Fruit fly (Drosophila melanogaster) S2 (cell line): ENCODE measurements around the gene r-l.

Source experiments
- CG8478 ChIP-seq: fragments of >200 bp; optimal IDR thresholded peaks from 2 replicates; lab custom pipeline; 2018
- CTCF ChIP-seq, 2 experiments: fragments of >200 bp; optimal IDR thresholded peaks; 2 replicates each; lab custom pipeline; 2018

The r-l gene

DNA sequence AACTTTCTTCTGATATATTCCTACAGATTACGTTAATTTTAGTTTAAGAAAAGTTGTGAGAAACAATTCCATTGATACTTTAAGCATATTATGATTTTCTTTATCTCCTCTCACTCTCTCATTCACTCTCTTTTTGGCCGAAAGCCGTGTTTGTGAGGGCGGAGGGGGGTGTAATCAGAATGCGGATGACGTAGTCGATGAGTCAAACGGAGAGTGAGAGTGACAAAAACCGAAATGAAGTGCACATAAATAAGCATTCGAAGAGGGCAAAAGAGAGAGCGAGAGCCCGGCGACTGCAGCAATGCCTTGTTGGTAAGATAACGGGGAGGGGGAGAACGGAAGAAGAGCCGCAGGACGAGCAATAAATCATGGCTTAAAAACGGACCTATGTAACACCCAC is 21.2 kb upstream of the r-l start:
- no peak for TF ChIP-seq CTCF (optimal IDR thresholded peaks at IDR 0.05; lab: Kevin White, UChicago)
- TF ChIP-seq CG8478 (lab: Kevin White, UChicago) = no peak

DNA sequence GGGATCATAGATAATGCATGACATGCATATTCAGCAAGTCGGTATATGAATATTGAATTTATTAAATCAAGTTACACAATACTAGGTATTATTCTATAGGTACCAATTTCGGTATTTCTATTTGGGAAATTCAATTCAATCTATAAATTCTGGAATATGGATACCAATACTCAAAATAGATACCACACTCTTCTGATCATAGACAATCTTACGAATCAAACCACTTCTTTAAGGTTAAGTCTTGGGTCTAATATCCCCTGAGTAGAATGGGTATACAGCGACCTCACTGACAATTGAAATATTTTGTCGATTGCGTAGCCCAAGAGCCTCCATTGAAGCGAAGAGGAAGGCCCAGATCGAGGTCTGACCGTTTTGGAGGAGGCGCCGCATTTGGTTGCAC is 19.7 kb upstream of the r-l start:
- TF ChIP-seq CTCF (optimal IDR thresholded peaks at IDR 0.05; lab: Kevin White, UChicago) = no peak
- no peak for TF ChIP-seq CG8478 (lab: Kevin White, UChicago)

DNA sequence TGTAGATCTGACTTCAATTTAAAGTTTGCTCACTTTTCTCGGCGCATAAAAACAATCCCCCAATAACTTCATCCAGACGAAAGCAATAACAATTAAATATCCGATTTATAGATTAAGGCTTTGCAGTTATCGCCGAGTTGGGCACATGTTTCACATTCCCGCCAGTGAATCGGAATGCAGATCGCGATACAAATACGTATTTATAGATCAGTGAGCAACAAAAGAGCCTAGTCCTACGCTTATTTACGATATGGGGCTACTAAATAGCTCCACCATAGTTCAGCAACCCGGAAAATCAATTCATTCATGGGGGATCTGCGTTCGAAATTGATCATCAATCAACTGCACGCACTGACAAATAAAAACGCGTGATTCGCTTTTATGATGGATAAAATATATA is 18.9 kb upstream of the r-l start:
- TF ChIP-seq CTCF (optimal IDR thresholded peaks at IDR 0.05; lab: Kevin White, UChicago) (no peak), CG8478 (lab: Kevin White, UChicago) (no peak)

DNA sequence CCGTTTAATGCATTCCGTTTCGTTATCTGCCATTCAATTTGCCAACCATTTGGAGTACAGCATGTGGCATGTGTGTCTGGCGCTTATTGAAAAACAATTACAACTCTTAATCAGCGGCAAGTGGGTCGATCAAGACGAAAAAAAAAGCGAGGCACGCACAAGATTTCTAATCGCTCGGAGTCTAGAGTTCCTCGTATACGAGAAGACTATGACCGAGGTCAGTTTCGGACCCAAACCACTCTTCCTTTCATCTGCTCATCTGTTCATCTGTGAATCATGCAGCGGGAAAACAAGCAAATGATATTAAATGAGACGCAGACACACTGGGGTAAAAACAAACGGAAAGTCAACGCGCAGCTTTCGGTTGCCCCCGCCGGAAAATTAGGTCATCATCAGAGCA is 18.4 kb upstream of the r-l start:
- TF ChIP-seq CG8478 (lab: Kevin White, UChicago) (no peak), CTCF (optimal IDR thresholded peaks at IDR 0.05; lab: Kevin White, UChicago) (no peak)

dm6 chr3R:21090230-21091021 is 17.3 kb upstream of the r-l start:
- TF ChIP-seq CG8478 (lab: Kevin White, UChicago) = no peak
- TF ChIP-seq CTCF (optimal IDR thresholded peaks at IDR 0.05; lab: Kevin White, UChicago) = no peak

DNA sequence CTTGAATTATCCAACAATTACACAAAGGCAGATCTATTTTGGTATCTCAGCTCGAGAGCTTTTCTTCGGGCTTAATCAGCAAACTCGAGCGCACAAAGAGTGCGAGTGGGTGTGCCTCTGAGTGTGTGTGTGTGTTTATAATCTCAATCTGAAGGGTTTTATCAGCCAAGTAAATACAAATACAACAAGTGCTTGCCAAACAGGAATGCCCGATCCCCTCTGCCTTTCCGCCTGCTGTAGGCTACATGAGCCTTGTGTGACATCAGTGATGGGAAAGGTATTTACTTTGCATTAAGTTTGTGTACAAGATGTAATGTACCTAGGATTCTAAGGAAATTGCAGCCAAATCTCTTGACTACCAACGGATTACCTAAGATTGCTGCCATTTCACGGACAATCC is 16.3 kb upstream of the r-l start:
- TF ChIP-seq CTCF (optimal IDR thresholded peaks at IDR 0.05; lab: Kevin White, UChicago) = no peak
- TF ChIP-seq CG8478 (lab: Kevin White, UChicago) = no peak

DNA sequence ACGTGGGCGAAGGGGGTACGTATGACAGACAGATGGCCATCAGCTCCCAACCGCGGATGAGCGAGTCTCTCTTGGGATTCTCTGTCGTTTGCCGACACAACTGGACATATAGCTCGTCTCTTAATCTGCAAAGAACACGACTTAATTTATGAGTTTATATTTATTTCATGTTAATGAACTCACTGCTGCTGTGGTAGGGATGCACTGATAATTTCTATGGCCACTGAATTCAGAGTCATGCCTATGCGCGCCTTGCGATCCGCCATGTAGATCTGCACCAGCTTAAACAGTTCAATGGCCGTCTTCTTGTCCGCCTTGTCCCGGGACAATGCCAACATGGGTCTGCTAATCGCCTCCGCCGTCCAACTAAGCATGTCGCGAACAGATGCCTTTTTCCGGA is 11.9 kb upstream of the r-l start:
- no peak for TF ChIP-seq CTCF (optimal IDR thresholded peaks at IDR 0.05; lab: Kevin White, UChicago)
- TF ChIP-seq CG8478 (lab: Kevin White, UChicago) = no peak

dm6 chr3R:21080876-21081586 is 7.9 kb upstream of the r-l start, which contains the start of gene HHEX:
Gene HHEX (minus strand): TSS chr3R:21080926.
- TF ChIP-seq CG8478 (lab: Kevin White, UChicago) = no peak
- TF ChIP-seq CTCF (optimal IDR thresholded peaks at IDR 0.05; lab: Kevin White, UChicago) = no peak

DNA sequence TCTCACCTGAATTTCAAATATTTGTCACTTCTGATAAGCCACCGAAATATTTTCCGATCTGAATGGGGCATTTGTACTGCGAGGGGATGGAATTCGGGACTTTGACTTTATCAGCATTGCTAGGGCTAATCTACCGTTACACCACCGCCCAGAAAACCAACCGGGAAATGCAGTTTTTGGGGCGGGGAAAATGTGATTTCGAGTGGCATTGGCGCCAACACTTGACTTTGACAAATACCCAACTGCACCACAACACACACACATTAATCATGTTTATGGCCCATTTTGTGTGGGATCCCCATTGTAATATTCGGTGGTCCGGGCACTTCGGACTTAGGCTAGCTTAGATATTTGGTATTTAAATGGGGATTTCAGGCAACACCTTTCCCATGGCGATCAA is 5.8 kb upstream of the r-l start:
- no peak for TF ChIP-seq CG8478 (lab: Kevin White, UChicago)

DNA sequence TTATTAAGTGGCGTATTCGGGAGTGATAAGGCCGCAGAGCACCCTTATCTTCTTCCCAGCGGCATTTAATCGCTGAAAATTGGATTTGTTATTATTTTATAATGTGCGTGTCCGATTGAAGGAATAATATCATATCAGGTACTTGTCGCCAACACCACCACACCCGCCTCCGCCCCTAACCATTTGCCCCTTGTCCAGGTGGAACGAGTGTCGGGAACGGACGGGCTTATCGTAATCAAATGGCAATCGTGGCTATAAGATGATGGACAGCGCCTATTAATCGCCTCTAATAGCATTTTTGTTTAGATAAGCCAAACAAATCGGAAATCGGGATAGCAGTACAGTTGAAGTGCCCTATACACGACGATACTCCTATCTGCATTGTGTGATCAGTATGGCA is 5.1 kb upstream of the r-l start:
- TF ChIP-seq CG8478 (lab: Kevin White, UChicago) (no peak), CTCF (optimal IDR thresholded peaks at IDR 0.05; lab: Kevin White, UChicago) (no peak)

- TF ChIP-seq CTCF (optimal IDR thresholded peaks at IDR 0.05; lab: Kevin White, UChicago) (no peak), CG8478 (lab: Kevin White, UChicago) (no peak)
Observed at dm6 chr3R:21077577-21077976, 4.5 kb upstream of the r-l start.

- TF ChIP-seq CTCF (optimal IDR thresholded peaks at IDR 0.05; lab: Kevin White, UChicago) = no peak
- TF ChIP-seq CG8478 (lab: Kevin White, UChicago) = no peak
Observed at dm6 chr3R:21073707-21074106, 588 bp upstream of the r-l start, which contains the start of gene dmrt93B. Gene dmrt93B (plus strand): TSS chr3R:21074007.

dm6 chr3R:21071943-21072500 is 1.1 kb downstream of the r-l start:
- TF ChIP-seq CG8478 (lab: Kevin White, UChicago) (no peak), CTCF (optimal IDR thresholded peaks at IDR 0.05; lab: Kevin White, UChicago) (no peak)

- TF ChIP-seq CG8478 (lab: Kevin White, UChicago) = no peak
- TF ChIP-seq CTCF (optimal IDR thresholded peaks at IDR 0.05; lab: Kevin White, UChicago) = no peak
Observed at dm6 chr3R:21071312-21071711, 1.8 kb downstream of the r-l start.

dm6 chr3R:21069742-21070141 is 3.4 kb downstream of the r-l start:
- no peak for TF ChIP-seq CG8478 (lab: Kevin White, UChicago)
- TF ChIP-seq CTCF (optimal IDR thresholded peaks at IDR 0.05; lab: Kevin White, UChicago) = peak in 1 of 2 experiments; percentile 2
